ENCODE assay signal across 2 fruit fly cellular contexts in the genomic region with DNA sequence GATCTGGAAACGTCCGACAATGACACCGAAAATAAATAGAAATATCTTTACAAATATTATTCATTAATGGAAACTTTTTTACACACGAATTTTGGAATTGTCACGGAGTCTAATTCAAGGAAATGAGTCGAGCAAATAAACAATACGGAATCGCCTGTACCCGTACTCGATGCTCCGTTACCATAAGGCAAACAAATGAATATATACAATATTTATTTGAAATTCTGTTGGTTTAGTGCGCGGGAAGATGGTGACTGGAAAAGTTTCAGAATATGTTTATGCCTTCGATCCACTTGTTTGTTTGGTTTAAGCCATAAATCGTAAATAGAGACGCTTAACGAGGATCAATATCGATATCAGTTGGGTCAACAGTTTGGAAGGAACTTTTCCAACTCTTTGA.
A peak's percentile ranks its signal among the peaks of the same experiment; 100 is the strongest.
TF ChIP-seq lines count a peak whose summit lies in the region.

No protein-coding gene starts in this region.

- no peak for TF ChIP-seq CTCF in whole organism, embryonic (GFP tag; optimal IDR thresholded peaks at IDR 0.05; lab: Kevin White, UChicago)

TF ChIP-seq in whole organism, embryonic, 481 proteins besides CTCF, POLR2A, EP300 and RAD21 (continues in another document):
- TF ChIP-seq CG14965 (GFP tag; optimal IDR thresholded peaks at IDR 0.05; lab: Kevin White, UChicago; ENCODE audit: borderline replicate concordance) (no peak), Fer1 (GFP tag; optimal IDR thresholded peaks at IDR 0.05; lab: Kevin White, UChicago) (peak; percentile 10), CG2116 (GFP tag; optimal IDR thresholded peaks at IDR 0.05; lab: Kevin White, UChicago) (peak; percentile 8), CG12744 (GFP tag; optimal IDR thresholded peaks at IDR 0.05; lab: Kevin White, UChicago) (no peak), CG15696 (tag; optimal IDR thresholded peaks at IDR 0.05; lab: Kevin White, UChicago) (peak; percentile 13), lab (GFP tag; optimal IDR thresholded peaks at IDR 0.05; lab: Kevin White, UChicago) (peak; percentile 26), CG14860 (GFP tag; IDR thresholded peaks at IDR 0.05; lab: Robert Waterston, UW; ENCODE audit: partially characterized antibody) (no peak), Atf6 (GFP tag; IDR thresholded peaks at IDR 0.05; lab: Robert Waterston, UW) (peak; percentile 49), dimm (GFP tag; IDR thresholded peaks at IDR 0.05; lab: Robert Waterston, UW) (no peak), al (GFP tag; IDR thresholded peaks at IDR 0.05; lab: Robert Waterston, UW) (no peak), PHDP (tag; optimal IDR thresholded peaks at IDR 0.05; lab: Kevin White, UChicago) (peak; percentile 48), Hey (tag; optimal IDR thresholded peaks at IDR 0.05; lab: Kevin White, UChicago) (no peak), E2f2 (GFP tag; IDR thresholded peaks at IDR 0.05; lab: Robert Waterston, UW) (no peak), trh (GFP tag; optimal IDR thresholded peaks at IDR 0.05; lab: Kevin White, UChicago) (no peak), CG3726 (GFP tag; IDR thresholded peaks at IDR 0.05; lab: Robert Waterston, UW) (no peak), Doc2 (GFP tag; IDR thresholded peaks at IDR 0.05; lab: Robert Waterston, UW) (no peak), tup (GFP tag; optimal IDR thresholded peaks at IDR 0.05; lab: Kevin White, UChicago) (no peak), ftz-f1 (GFP tag; optimal IDR thresholded peaks at IDR 0.05; lab: Kevin White, UChicago) (no peak), CG17359 (tag; optimal IDR thresholded peaks at IDR 0.05; lab: Kevin White, UChicago) (no peak), sisA (GFP tag; IDR thresholded peaks at IDR 0.05; lab: Robert Waterston, UW) (no peak), Doc3 (GFP tag; IDR thresholded peaks at IDR 0.05; lab: Robert Waterston, UW; ENCODE audit: partially characterized antibody) (no peak), lov (optimal IDR thresholded peaks at IDR 0.05; lab: Kevin White, UChicago) (no peak), lov (GFP tag; IDR thresholded peaks at IDR 0.05; lab: Robert Waterston, UW) (no peak), HmgD (GFP tag; optimal IDR thresholded peaks at IDR 0.05; lab: Kevin White, UChicago) (no peak), zen2 (GFP tag; IDR thresholded peaks at IDR 0.05; lab: Robert Waterston, UW; ENCODE audit: partially characterized antibody) (no peak), E2f1 (GFP tag; IDR thresholded peaks at IDR 0.05; lab: Robert Waterston, UW) (no peak), CG18011 (GFP tag; optimal IDR thresholded peaks at IDR 0.05; lab: Kevin White, UChicago) (no peak), Abd-B (GFP tag; optimal IDR thresholded peaks at IDR 0.05; lab: Kevin White, UChicago) (no peak), so (GFP tag; IDR thresholded peaks at IDR 0.05; lab: Robert Waterston, UW) (no peak), CG2202 (tag; optimal IDR thresholded peaks at IDR 0.05; lab: Kevin White, UChicago) (peak; percentile 43), Chrac-16 (GFP tag; optimal IDR thresholded peaks at IDR 0.05; lab: Kevin White, UChicago) (no peak), Sry-δ (GFP tag; optimal IDR thresholded peaks at IDR 0.05; lab: Kevin White, UChicago) (no peak), CG17802 (tag; optimal IDR thresholded peaks at IDR 0.05; lab: Kevin White, UChicago) (no peak), nerfin-1 (tag; optimal IDR thresholded peaks at IDR 0.05; lab: Kevin White, UChicago) (no peak), dati (GFP tag; IDR thresholded peaks at IDR 0.05; lab: Robert Waterston, UW) (no peak), CG1647 (GFP tag; optimal IDR thresholded peaks at IDR 0.05; lab: Kevin White, UChicago) (no peak), lola (GFP tag; optimal IDR thresholded peaks at IDR 0.05; lab: Kevin White, UChicago) (peak in 1 of 3 experiments; percentile 20), CG7839 (tag; optimal IDR thresholded peaks at IDR 0.05; lab: Kevin White, UChicago) (no peak), kay (GFP tag; optimal IDR thresholded peaks at IDR 0.05; lab: Kevin White, UChicago) (no peak), CG3407 (GFP tag; optimal IDR thresholded peaks at IDR 0.05; lab: Kevin White, UChicago) (no peak), CG10321 (GFP tag; IDR thresholded peaks at IDR 0.05; lab: Robert Waterston, UW) (no peak), CG7928 (GFP tag; optimal IDR thresholded peaks at IDR 0.05; lab: Kevin White, UChicago) (no peak), Meics (GFP tag; optimal IDR thresholded peaks at IDR 0.05; lab: Kevin White, UChicago) (no peak), tin (GFP tag; optimal IDR thresholded peaks at IDR 0.05; lab: Kevin White, UChicago) (no peak), CG10274 (GFP tag; optimal IDR thresholded peaks at IDR 0.05; lab: Kevin White, UChicago) (no peak)

TF ChIP-seq in whole organism, prepupa, 60 proteins besides CTCF, POLR2A, EP300 and RAD21:
- no peak for TF ChIP-seq CG10631 (GFP tag; optimal IDR thresholded peaks at IDR 0.05; lab: Kevin White, UChicago)
- no peak for TF ChIP-seq CG9139 (GFP tag; optimal IDR thresholded peaks at IDR 0.05; lab: Kevin White, UChicago)
- no peak for TF ChIP-seq topi (GFP tag; optimal IDR thresholded peaks at IDR 0.05; lab: Kevin White, UChicago)
- TF ChIP-seq fkh (GFP tag; optimal IDR thresholded peaks at IDR 0.05; lab: Kevin White, UChicago): peak; percentile 87
- no peak for TF ChIP-seq CG32006 (GFP tag; optimal IDR thresholded peaks at IDR 0.05; lab: Kevin White, UChicago)
